Fruit fly (Drosophila melanogaster): ENCODE measurements around the gene Naprt.

DNA sequence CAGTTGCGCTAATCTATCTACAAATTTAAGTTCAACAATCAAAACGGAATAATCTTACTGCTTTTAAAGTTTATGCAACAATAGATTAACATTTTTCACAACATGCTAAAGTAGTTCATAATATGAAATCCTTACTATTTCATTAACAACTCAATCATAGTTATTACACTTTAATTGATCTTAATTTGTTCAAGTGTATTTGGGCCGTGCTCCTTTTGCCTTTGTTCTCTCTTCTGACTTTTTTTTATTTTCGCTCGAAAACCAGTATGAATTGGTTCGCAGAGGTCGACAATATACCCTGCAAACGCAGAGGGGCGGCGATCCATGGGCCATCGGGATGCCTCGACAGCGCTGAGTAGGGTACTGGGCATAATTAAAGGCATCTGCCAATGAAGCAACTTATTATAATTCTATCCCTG is 13.5 kb upstream of the Naprt start:
- TF ChIP-seq Sin3A (optimal IDR thresholded peaks at IDR 0.05) (no peak), insv (optimal IDR thresholded peaks at IDR 0.05) (no peak)

Data from Kc167 (cell line).